Worm (Caenorhabditis elegans) whole organism, young adult: Measurements from ENCODE around the gene Y47D7A.6.

ENCODE experiments used
- D2030.7 ChIP-seq: fragments of 200-800 bp; sonication (Bioruptor generic); IDR thresholded peaks from 2 replicates; pipeline ENCODE4 v1.3.6; 2022; ENCODE audit warnings: missing genetic modification reagents, missing genetic modification characterization, missing compliant biosample characterization
- F33H1.4 ChIP-seq: fragments of 200-800 bp; sonication (Bioruptor generic); IDR thresholded peaks from 2 replicates; pipeline ENCODE4 v1.3.6; 2022; ENCODE audit warnings: missing genetic modification reagents, missing genetic modification characterization, missing compliant biosample characterization
- F52B5.7 ChIP-seq: sonication (generic microtip); optimal IDR thresholded peaks from 2 replicates; lab custom pipeline; 2016; ENCODE audit warnings: mild to moderate bottlenecking, missing genetic modification characterization, missing compliant biosample characterization
- T26A5.8 ChIP-seq: sonication (generic microtip); optimal IDR thresholded peaks from 2 replicates; lab custom pipeline; 2016; ENCODE audit warnings: missing genetic modification characterization, missing compliant biosample characterization
- Y67H2A.10 ChIP-seq: fragments of 200-800 bp; sonication (Bioruptor generic); conservative IDR thresholded peaks from 2 replicates; pipeline ENCODE4 v1.3.6; 2022; ENCODE audit warnings: missing genetic modification reagents, missing genetic modification characterization, missing compliant biosample characterization
- akir-1 ChIP-seq: fragments of 200-800 bp; sonication (Bioruptor generic); optimal IDR thresholded peaks from 2 replicates; lab custom pipeline; 2018; ENCODE audit warnings: mild to moderate bottlenecking, missing genetic modification characterization, moderate library complexity, missing compliant biosample characterization
- aptf-2 ChIP-seq: fragments of 200-800 bp; sonication (Bioruptor generic); conservative IDR thresholded peaks from 2 replicates; pipeline ENCODE4 v1.3.6; 2022; ENCODE audit warnings: missing genetic modification reagents, missing genetic modification characterization, missing compliant biosample characterization
- attf-6 ChIP-seq: fragments of 200-800 bp; sonication (Bioruptor generic); IDR thresholded peaks from 2 replicates; pipeline ENCODE4 v1.3.6; 2022; ENCODE audit warnings: missing genetic modification reagents, missing genetic modification characterization, missing compliant biosample characterization
- cebp-1 ChIP-seq, 2 experiments: fragments of 200-800 bp in 1 of 2; sonication (Bioruptor generic) in 1 of 2; sonication (generic microtip) in 1 of 2; IDR thresholded peaks in 1 of 2; optimal IDR thresholded peaks in 1 of 2; 2 replicates each; pipeline versions ENCODE4 v1.3.6 to Lab custom; 2017 to 2022; ENCODE audit warnings: missing compliant biosample characterization in 2 of 2, missing genetic modification characterization in 2 of 2, mild to moderate bottlenecking in 1 of 2, missing genetic modification reagents in 1 of 2, moderate library complexity in 1 of 2
- ceh-100 ChIP-seq: fragments of 200-800 bp; sonication (Bioruptor generic); IDR thresholded peaks from 2 replicates; pipeline ENCODE4 v1.3.6; 2022; ENCODE audit warnings: missing genetic modification reagents, missing genetic modification characterization, missing compliant biosample characterization
- ceh-40 ChIP-seq: fragments of 200-800 bp; sonication (Bioruptor generic); IDR thresholded peaks from 2 replicates; pipeline ENCODE4 v1.3.6; 2022; ENCODE audit warnings: missing genetic modification characterization, missing compliant biosample characterization
- dox-1 ChIP-seq: fragments of 200-800 bp; sonication (Bioruptor generic); IDR thresholded peaks from 2 replicates; pipeline ENCODE4 v1.3.6; 2022; ENCODE audit warnings: missing genetic modification reagents, missing genetic modification characterization, missing compliant biosample characterization
- efl-1 ChIP-seq: fragments of 150-350 bp; optimal IDR thresholded peaks from 2 replicates; lab custom pipeline; 2014; ENCODE audit warnings: missing biosample characterization, missing genetic modification reagents, missing genetic modification characterization
- egl-44 ChIP-seq: fragments of 200-800 bp; sonication (Bioruptor generic); IDR thresholded peaks from 2 replicates; pipeline ENCODE4 v1.3.6; 2022; ENCODE audit warnings: missing genetic modification reagents, missing genetic modification characterization, missing compliant biosample characterization
- gei-17 ChIP-seq: fragments of 200-800 bp; sonication (Bioruptor generic); optimal IDR thresholded peaks from 2 replicates; lab custom pipeline; 2018; ENCODE audit warnings: mild to moderate bottlenecking, missing genetic modification characterization, missing compliant biosample characterization
- him-1 ChIP-seq: sonication (generic microtip); optimal IDR thresholded peaks from 2 replicates; lab custom pipeline; 2016; ENCODE audit warnings: missing genotype, missing genetic modification reagents, missing genetic modification characterization, missing compliant biosample characterization
- hmg-1.2 ChIP-seq: fragments of 200-800 bp; sonication (Bioruptor generic); IDR thresholded peaks from 2 replicates; pipeline ENCODE4 v1.3.6; 2022; ENCODE audit warnings: missing genetic modification reagents, missing genetic modification characterization, missing compliant biosample characterization
- hmg-20 ChIP-seq: fragments of 200-800 bp; sonication (Bioruptor generic); IDR thresholded peaks from 2 replicates; pipeline ENCODE4 v1.3.6; 2022; ENCODE audit warnings: missing genetic modification reagents, missing genetic modification characterization, missing compliant biosample characterization
- let-526 ChIP-seq: fragments of 200-800 bp; sonication (Bioruptor generic); IDR thresholded peaks from 2 replicates; pipeline ENCODE4 v1.3.6; 2022; ENCODE audit warnings: missing genetic modification reagents, missing genetic modification characterization, missing compliant biosample characterization
- lin-54 ChIP-seq: fragments of 200-800 bp; sonication (Bioruptor generic); optimal IDR thresholded peaks from 2 replicates; lab custom pipeline; 2018; ENCODE audit warnings: mild to moderate bottlenecking, missing genetic modification characterization, missing compliant biosample characterization
- lsl-1 ChIP-seq: fragments of 200-800 bp; sonication (Bioruptor generic); optimal IDR thresholded peaks from 2 replicates; lab custom pipeline; 2018; ENCODE audit warnings: mild to moderate bottlenecking, missing genetic modification characterization, moderate library complexity, missing compliant biosample characterization
- lsy-27 ChIP-seq: sonication (generic microtip); optimal IDR thresholded peaks from 2 replicates; lab custom pipeline; 2017; ENCODE audit warnings: missing genetic modification characterization, mild to moderate bottlenecking, missing compliant biosample characterization, antibody characterized with exemption, missing genotype, borderline replicate concordance; ENCODE audit not compliant: insufficient read depth
- madf-8 ChIP-seq: fragments of 200-800 bp; sonication (Bioruptor generic); conservative IDR thresholded peaks from 2 replicates; pipeline ENCODE4 v1.3.6; 2022; ENCODE audit warnings: missing genetic modification reagents, missing genetic modification characterization, missing compliant biosample characterization
- mcd-1 ChIP-seq: fragments of 200-800 bp; sonication (Bioruptor generic); IDR thresholded peaks from 2 replicates; pipeline ENCODE4 v1.3.6; 2022; ENCODE audit warnings: missing genetic modification reagents, missing genetic modification characterization, missing compliant biosample characterization
- mes-4 ChIP-seq: sonication (generic microtip); optimal IDR thresholded peaks from 2 replicates; lab custom pipeline; 2016; ENCODE audit warnings: missing genotype, missing genetic modification characterization, missing compliant biosample characterization
- nfya-2 ChIP-seq: fragments of 200-800 bp; sonication (Bioruptor generic); IDR thresholded peaks from 2 replicates; pipeline ENCODE4 v1.3.6; 2022; ENCODE audit warnings: missing genetic modification reagents, missing genetic modification characterization, missing compliant biosample characterization
- nhr-90 ChIP-seq: sonication (generic microtip); optimal IDR thresholded peaks from 2 replicates; lab custom pipeline; 2016; ENCODE audit warnings: missing genotype, mild to moderate bottlenecking, missing genetic modification characterization, missing compliant biosample characterization
- repo-1 ChIP-seq: sonication (generic microtip); optimal IDR thresholded peaks from 2 replicates; lab custom pipeline; 2017; ENCODE audit warnings: mild to moderate bottlenecking, missing genetic modification characterization, missing compliant biosample characterization
- sdz-38 ChIP-seq: sonication (generic microtip); optimal IDR thresholded peaks from 2 replicates; lab custom pipeline; 2016; ENCODE audit warnings: missing genotype, missing genetic modification characterization, missing compliant biosample characterization
- snpc-1.1 ChIP-seq: sonication (generic microtip); optimal IDR thresholded peaks from 2 replicates; lab custom pipeline; 2017; ENCODE audit warnings: missing genetic modification characterization, mild to moderate bottlenecking, missing compliant biosample characterization, antibody characterized with exemption, moderate library complexity, missing genotype, missing genetic modification reagents; ENCODE audit not compliant: insufficient read depth
- snpc-1.3 ChIP-seq: sonication (generic microtip); optimal IDR thresholded peaks from 2 replicates; lab custom pipeline; 2017; ENCODE audit warnings: missing genetic modification characterization, mild to moderate bottlenecking, missing compliant biosample characterization, antibody characterized with exemption, moderate library complexity, missing genotype, missing genetic modification reagents; ENCODE audit not compliant: insufficient read depth
- snpc-3.4 ChIP-seq: sonication (generic microtip); optimal IDR thresholded peaks from 2 replicates; lab custom pipeline; 2017; ENCODE audit warnings: missing genetic modification characterization, mild to moderate bottlenecking, missing compliant biosample characterization, antibody characterized with exemption, moderate library complexity, missing genotype, missing genetic modification reagents
- snpc-4 ChIP-seq, 5 experiments: fragments of 150-350 bp in 1 of 5; sonication (generic microtip) in 4 of 5; optimal IDR thresholded peaks; 2 replicates each; lab custom pipeline; 2014 to 2018; ENCODE audit warnings: missing genetic modification characterization in 5 of 5, missing biosample characterization in 3 of 5, antibody characterized with exemption in 2 of 5, mild to moderate bottlenecking in 2 of 5, missing compliant biosample characterization in 2 of 5, missing genotype in 2 of 5, moderate library complexity in 2 of 5, missing genetic modification reagents in 1 of 5
- tbp1 ChIP-seq: fragments of 200-800 bp; sonication (Bioruptor generic); optimal IDR thresholded peaks from 2 replicates; lab custom pipeline; 2018; ENCODE audit warnings: mild to moderate bottlenecking, missing genetic modification characterization, missing compliant biosample characterization
- tbx-9 ChIP-seq: sonication (generic microtip); optimal IDR thresholded peaks from 2 replicates; lab custom pipeline; 2016; ENCODE audit warnings: borderline replicate concordance, missing genetic modification characterization, inconsistent platforms, missing compliant biosample characterization
- tlf-1 ChIP-seq: fragments of 200-800 bp; sonication (Bioruptor generic); optimal IDR thresholded peaks from 2 replicates; lab custom pipeline; 2018; ENCODE audit warnings: mild to moderate bottlenecking, missing genetic modification characterization, missing compliant biosample characterization
- unc-62 ChIP-seq: fragments of 150-350 bp; optimal IDR thresholded peaks from 2 replicates; lab custom pipeline; 2014; ENCODE audit warnings: missing biosample characterization, missing genetic modification reagents, missing genetic modification characterization
- xnd-1 ChIP-seq: sonication (generic microtip); optimal IDR thresholded peaks from 2 replicates; lab custom pipeline; 2016; ENCODE audit warnings: missing genotype, missing genetic modification reagents, missing genetic modification characterization, missing compliant biosample characterization
- zfh-2 ChIP-seq: fragments of 200-800 bp; sonication (Bioruptor generic); conservative IDR thresholded peaks from 2 replicates; pipeline ENCODE4 v1.3.6; 2022; ENCODE audit warnings: missing genetic modification reagents, missing genetic modification characterization, missing compliant biosample characterization
- ztf-18 ChIP-seq: sonication (generic microtip); optimal IDR thresholded peaks from 2 replicates; lab custom pipeline; 2016; ENCODE audit warnings: missing genotype, mild to moderate bottlenecking, missing genetic modification characterization, missing compliant biosample characterization
- ztf-25 ChIP-seq: fragments of 200-800 bp; sonication (Bioruptor generic); IDR thresholded peaks from 2 replicates; pipeline ENCODE4 v1.3.6; 2022; ENCODE audit warnings: missing genetic modification reagents, missing genetic modification characterization, missing compliant biosample characterization
- ztf-26 ChIP-seq: sonication (generic microtip); optimal IDR thresholded peaks from 2 replicates; lab custom pipeline; 2017; ENCODE audit warnings: missing genetic modification characterization, missing compliant biosample characterization
- ztf-3 ChIP-seq: fragments of 200-800 bp; sonication (Bioruptor generic); optimal IDR thresholded peaks from 2 replicates; lab custom pipeline; 2018; ENCODE audit warnings: mild to moderate bottlenecking, missing genetic modification characterization, missing compliant biosample characterization

The Y47D7A.6 gene

DNA sequence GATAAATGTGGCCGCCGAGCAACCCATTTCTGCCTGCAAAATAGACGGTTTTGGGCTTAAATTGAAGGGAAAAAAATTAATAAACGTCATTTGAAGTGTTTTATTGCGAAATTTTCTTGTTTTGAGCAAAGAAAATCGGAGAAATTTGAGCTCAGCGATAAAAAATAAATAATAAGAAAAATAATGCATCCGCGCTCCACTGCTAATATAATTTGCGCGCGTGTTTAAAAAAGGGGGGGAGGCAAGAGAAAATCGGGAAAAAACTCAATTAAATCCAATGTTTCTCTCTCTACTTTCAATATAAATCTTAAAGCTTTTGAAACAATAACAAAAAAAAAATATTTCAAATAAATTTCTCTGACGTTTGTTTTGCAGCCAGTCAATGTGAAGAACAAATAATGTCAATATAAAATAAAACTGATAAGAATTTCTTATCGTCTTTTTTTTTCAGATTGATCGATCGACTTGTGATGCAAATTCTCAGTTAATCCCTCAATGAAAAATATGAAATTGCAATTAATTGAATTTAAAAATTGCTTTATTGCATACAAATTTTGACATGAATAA, 32.6 kb upstream of the Y47D7A.6 start, which contains the start of gene rft-2 (continued):
- no peak for TF ChIP-seq nfya-2 (GFP tag; lab: Robert Waterston, UW)
- TF ChIP-seq ztf-25 (GFP tag; lab: Robert Waterston, UW): no peak
- TF ChIP-seq mes-4 (tag; lab: Kevin White, UChicago): no peak
- peak; percentile 91 for TF ChIP-seq lin-54 (GFP tag; lab: Kevin White, UChicago)
- no peak for TF ChIP-seq cebp-1 (GFP tag; IDR thresholded peaks at IDR 0.05; lab: Robert Waterston, UW)
- TF ChIP-seq cebp-1 (tag; optimal IDR thresholded peaks at IDR 0.05; lab: Kevin White, UChicago): peak; percentile 71
- TF ChIP-seq nhr-90 (tag; lab: Kevin White, UChicago): no peak
- no peak for TF ChIP-seq sdz-38 (tag; lab: Kevin White, UChicago)
- TF ChIP-seq gei-17: no peak
- peak; percentile 94 for TF ChIP-seq mcd-1 (GFP tag; lab: Robert Waterston, UW)

DNA sequence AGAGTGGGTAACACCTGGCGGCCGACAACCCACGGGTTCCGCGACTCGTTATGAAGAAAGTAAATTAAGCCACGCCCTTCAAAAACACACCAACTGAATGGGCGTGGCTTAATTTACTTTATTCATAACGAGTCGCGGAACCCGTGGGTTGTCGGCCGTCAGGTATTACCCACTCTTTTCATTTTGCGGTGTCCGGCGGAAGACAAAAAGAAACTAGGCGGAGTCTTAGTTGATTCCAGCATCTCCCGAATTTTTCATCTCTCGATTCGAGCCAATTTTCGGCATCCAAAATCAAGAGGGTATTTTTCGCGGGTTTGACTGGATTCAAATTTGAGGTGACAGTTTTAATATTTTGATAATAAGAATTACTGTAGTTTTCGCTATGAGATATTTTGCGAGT, 29.6 kb upstream of the Y47D7A.6 start:
- TF ChIP-seq let-526 (GFP tag; lab: Robert Waterston, UW): no peak
- TF ChIP-seq F52B5.7 (tag; lab: Kevin White, UChicago): no peak
- no peak for TF ChIP-seq him-1 (tag; lab: Kevin White, UChicago)
- TF ChIP-seq snpc-3.4: peak; percentile 74
- peak; percentile 71 for TF ChIP-seq attf-6 (GFP tag; lab: Robert Waterston, UW)
- TF ChIP-seq zfh-2: no peak
- TF ChIP-seq T26A5.8 (tag; lab: Kevin White, UChicago): no peak
- peak; percentile 54; the same call in 1 of the 2 replicates for TF ChIP-seq mcd-1 (GFP tag; lab: Robert Waterston, UW)
- TF ChIP-seq ceh-40 (GFP tag; lab: Robert Waterston, UW): no peak
- TF ChIP-seq xnd-1: peak; percentile 62
- TF ChIP-seq egl-44 (GFP tag; lab: Robert Waterston, UW): no peak
- peak; percentile 46 for TF ChIP-seq hmg-1.2 (GFP tag; lab: Robert Waterston, UW)
- 0 out of 2 replicates have a peak, but pooled peaks have one; percentile 21 for TF ChIP-seq madf-8 (GFP tag; lab: Robert Waterston, UW)
- TF ChIP-seq unc-62: no peak
- TF ChIP-seq ztf-18: no peak
- TF ChIP-seq ztf-3: no peak
- no peak for TF ChIP-seq snpc-1.3 (tag; lab: Kevin White, UChicago)
- TF ChIP-seq repo-1: no peak
- peak; percentile 91 for TF ChIP-seq snpc-4 (GFP tag; optimal IDR thresholded peaks at IDR 0.05; lab: Kevin White, UChicago)
- peak; percentile 35 to 96 (median 93) for TF ChIP-seq snpc-4 (tag; optimal IDR thresholded peaks at IDR 0.05; lab: Kevin White, UChicago)
- peak; percentile 71 for TF ChIP-seq lsl-1 (GFP tag; lab: Kevin White, UChicago)
- peak; percentile 61; the same call in 1 of the 2 replicates for TF ChIP-seq ceh-100 (GFP tag; lab: Robert Waterston, UW)
- peak; percentile 89 for TF ChIP-seq snpc-1.1 (tag; lab: Kevin White, UChicago)
- peak; percentile 14 for TF ChIP-seq tbp1 (GFP tag; lab: Kevin White, UChicago)
- no peak for TF ChIP-seq hmg-20 (GFP tag; lab: Robert Waterston, UW)
- peak; percentile 41; the same call in 1 of the 2 replicates for TF ChIP-seq F33H1.4
- 0 out of 2 replicates have a peak, but pooled peaks have one; percentile 38 for TF ChIP-seq dox-1
- no peak for TF ChIP-seq tlf-1
- TF ChIP-seq efl-1: peak; percentile 42
- TF ChIP-seq lsy-27 (tag; lab: Kevin White, UChicago): no peak
- no peak for TF ChIP-seq aptf-2 (GFP tag; lab: Robert Waterston, UW)
- no peak for TF ChIP-seq cebp-1 (GFP tag; IDR thresholded peaks at IDR 0.05; lab: Robert Waterston, UW)
- no peak for TF ChIP-seq cebp-1 (tag; optimal IDR thresholded peaks at IDR 0.05; lab: Kevin White, UChicago)
- TF ChIP-seq D2030.7: peak; percentile 65
- TF ChIP-seq tbx-9: no peak
- TF ChIP-seq ztf-26: no peak
- peak; percentile 50 for TF ChIP-seq lin-54 (GFP tag; lab: Kevin White, UChicago)
- no peak for TF ChIP-seq Y67H2A.10
- no peak for TF ChIP-seq akir-1 (GFP tag; lab: Kevin White, UChicago)
